Fruit fly (Drosophila melanogaster): ENCODE data around the gene Polr2C.

Polr2C gene

DNA sequence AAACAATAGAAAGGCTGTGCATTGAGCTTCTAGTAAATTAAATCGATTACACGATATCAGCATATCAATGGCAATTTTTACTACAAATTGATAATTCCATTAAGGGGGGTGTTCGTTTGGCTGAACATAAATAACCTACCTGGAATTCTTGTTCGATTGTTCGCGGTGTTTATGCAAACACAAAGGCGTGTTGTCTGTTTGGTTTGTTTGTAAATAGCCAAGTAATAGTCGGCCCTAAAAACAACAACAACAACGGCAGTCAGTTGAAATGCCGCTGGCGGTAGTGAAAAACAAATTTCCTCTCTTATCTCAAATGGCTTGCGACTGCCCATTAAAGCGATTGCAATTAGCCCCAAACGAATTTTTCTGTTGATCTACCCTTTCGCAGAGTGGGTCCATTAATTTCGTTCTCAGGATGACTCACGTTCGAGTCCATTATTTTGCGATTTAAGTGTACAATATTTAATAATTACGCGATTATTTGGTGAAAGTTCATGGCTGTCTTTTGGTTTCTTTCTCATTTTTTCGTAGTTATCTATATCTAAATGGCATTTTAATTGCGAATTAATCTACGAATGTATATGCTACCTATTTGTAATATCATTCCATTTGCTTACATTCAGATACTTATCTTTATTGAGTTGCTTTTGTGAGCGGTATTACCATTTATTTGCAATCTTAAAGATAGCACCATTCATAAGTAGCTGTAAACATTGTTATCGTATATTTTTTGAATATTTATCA, 5.7 kb downstream of the Polr2C start:
- TF ChIP-seq psq (GFP tag; optimal IDR thresholded peaks at IDR 0.05), result no peak
- no peak for TF ChIP-seq sage (GFP tag; optimal IDR thresholded peaks at IDR 0.05)
- TF ChIP-seq Sp1 (GFP tag; optimal IDR thresholded peaks at IDR 0.05), result peak; percentile 39
- TF ChIP-seq sv (GFP tag; optimal IDR thresholded peaks at IDR 0.05), result peak; percentile 14
- no peak for TF ChIP-seq Dif (GFP tag; optimal IDR thresholded peaks at IDR 0.05; ENCODE audit: partially characterized antibody)
- no peak for TF ChIP-seq Hr78 (GFP tag; optimal IDR thresholded peaks at IDR 0.05)
- no peak for TF ChIP-seq rgr (GFP tag; optimal IDR thresholded peaks at IDR 0.05)
- no peak for TF ChIP-seq Vsx2 (GFP tag; optimal IDR thresholded peaks at IDR 0.05; ENCODE audit: partially characterized antibody)
- TF ChIP-seq Abd-B (GFP tag; optimal IDR thresholded peaks at IDR 0.05), result no peak
- peak; percentile 41 for TF ChIP-seq HLH106 (tag; optimal IDR thresholded peaks at IDR 0.05)
- no peak for TF ChIP-seq Myc (optimal IDR thresholded peaks at IDR 0.05)
- TF ChIP-seq Jra (GFP tag; optimal IDR thresholded peaks at IDR 0.05), result no peak
- TF ChIP-seq tai (GFP tag; optimal IDR thresholded peaks at IDR 0.05), result no peak
- peak in 1 of 2 experiments; percentile 21 for TF ChIP-seq foxo (GFP tag; optimal IDR thresholded peaks at IDR 0.05)
- TF ChIP-seq N (GFP tag; optimal IDR thresholded peaks at IDR 0.05), result no peak
- no peak for TF ChIP-seq usp (GFP tag; optimal IDR thresholded peaks at IDR 0.05)
- no peak for TF ChIP-seq Hr83 (GFP tag; optimal IDR thresholded peaks at IDR 0.05; ENCODE audit: poor library complexity, severe bottlenecking)
- peak; percentile 13 for TF ChIP-seq ey (GFP tag; optimal IDR thresholded peaks at IDR 0.05)
- no peak for TF ChIP-seq Dfd (GFP tag; optimal IDR thresholded peaks at IDR 0.05)
- peak; percentile 30 for TF ChIP-seq brk (GFP tag; optimal IDR thresholded peaks at IDR 0.05)
- TF ChIP-seq lola (GFP tag; optimal IDR thresholded peaks at IDR 0.05), result no peak
- TF ChIP-seq OdsH (GFP tag; optimal IDR thresholded peaks at IDR 0.05), result peak; percentile 2
- no peak for TF ChIP-seq dl (GFP tag; optimal IDR thresholded peaks at IDR 0.05; ENCODE audit: insufficient read depth in 1 of 2, partially characterized antibody in 2 of 2)
- TF ChIP-seq br (GFP tag; optimal IDR thresholded peaks at IDR 0.05), result peak; percentile 56
- no peak for TF ChIP-seq Mio (GFP tag; optimal IDR thresholded peaks at IDR 0.05)
- TF ChIP-seq dmrt93B (GFP tag; optimal IDR thresholded peaks at IDR 0.05), result no peak
- TF ChIP-seq fru (GFP tag; optimal IDR thresholded peaks at IDR 0.05), result no peak
- TF ChIP-seq CG32264 (GFP tag; optimal IDR thresholded peaks at IDR 0.05), result no peak
- peak; percentile 41 for TF ChIP-seq h (GFP tag; optimal IDR thresholded peaks at IDR 0.05)

DNA sequence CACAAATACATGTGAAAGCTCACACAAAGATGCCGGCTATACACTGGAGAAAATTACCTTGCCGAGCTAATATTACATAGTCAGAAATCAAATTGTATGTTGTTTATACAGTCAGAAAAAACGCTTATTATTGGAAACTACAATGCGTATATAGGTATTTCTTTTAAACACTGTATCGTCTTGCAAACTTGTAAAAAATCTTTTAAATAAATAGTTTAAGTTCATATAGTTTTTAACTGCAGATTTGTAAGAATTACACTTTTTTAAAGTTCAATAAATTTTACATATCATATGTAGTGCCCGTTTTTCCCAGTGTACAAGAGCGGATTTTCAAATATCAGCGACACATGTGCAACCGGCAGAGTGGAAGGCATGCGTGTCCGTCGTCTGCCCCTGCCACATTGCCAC, 6.6 kb downstream of the Polr2C start:
- TF ChIP-seq brk (GFP tag; optimal IDR thresholded peaks at IDR 0.05) (peak; percentile 69), Dif (GFP tag; optimal IDR thresholded peaks at IDR 0.05; ENCODE audit: partially characterized antibody) (no peak), Abd-B (GFP tag; optimal IDR thresholded peaks at IDR 0.05) (no peak), jim (GFP tag; optimal IDR thresholded peaks at IDR 0.05) (no peak), sv (GFP tag; optimal IDR thresholded peaks at IDR 0.05) (peak; percentile 72), Myc (optimal IDR thresholded peaks at IDR 0.05) (no peak), Hr83 (GFP tag; optimal IDR thresholded peaks at IDR 0.05; ENCODE audit: poor library complexity, severe bottlenecking) (no peak), dl (GFP tag; optimal IDR thresholded peaks at IDR 0.05; ENCODE audit: insufficient read depth in 1 of 2, partially characterized antibody in 2 of 2) (no peak), usp (GFP tag; optimal IDR thresholded peaks at IDR 0.05) (no peak), Mio (GFP tag; optimal IDR thresholded peaks at IDR 0.05) (peak; percentile 8), Hnf4 (GFP tag; optimal IDR thresholded peaks at IDR 0.05) (peak; percentile 87), Rel (GFP tag; optimal IDR thresholded peaks at IDR 0.05) (peak; percentile 63), Rel (tag; optimal IDR thresholded peaks at IDR 0.05) (peak; percentile 26), dmrt93B (GFP tag; optimal IDR thresholded peaks at IDR 0.05) (peak; percentile 82), HLH106 (tag; optimal IDR thresholded peaks at IDR 0.05) (peak; percentile 91), tai (GFP tag; optimal IDR thresholded peaks at IDR 0.05) (peak; percentile 74), br (GFP tag; optimal IDR thresholded peaks at IDR 0.05) (peak; percentile 89), N (GFP tag; optimal IDR thresholded peaks at IDR 0.05) (no peak), Dfd (GFP tag; optimal IDR thresholded peaks at IDR 0.05) (peak; percentile 10), ey (GFP tag; optimal IDR thresholded peaks at IDR 0.05) (peak; percentile 92), pan (optimal IDR thresholded peaks at IDR 0.05) (no peak), CrebA (GFP tag; optimal IDR thresholded peaks at IDR 0.05; ENCODE audit: borderline replicate concordance) (no peak), rgr (GFP tag; optimal IDR thresholded peaks at IDR 0.05) (peak; percentile 92), sage (GFP tag; optimal IDR thresholded peaks at IDR 0.05) (peak; percentile 80), CG32264 (GFP tag; optimal IDR thresholded peaks at IDR 0.05) (peak; percentile 59), Vsx2 (GFP tag; optimal IDR thresholded peaks at IDR 0.05; ENCODE audit: partially characterized antibody) (no peak), psq (GFP tag; optimal IDR thresholded peaks at IDR 0.05) (peak; percentile 85), lola (GFP tag; optimal IDR thresholded peaks at IDR 0.05) (no peak), dsf (GFP tag; optimal IDR thresholded peaks at IDR 0.05; ENCODE audit: borderline replicate concordance) (peak; percentile 29), fru (GFP tag; optimal IDR thresholded peaks at IDR 0.05) (peak; percentile 93), h (GFP tag; optimal IDR thresholded peaks at IDR 0.05) (peak; percentile 91), foxo (GFP tag; optimal IDR thresholded peaks at IDR 0.05) (peak; percentile 15 to 94), Sp1 (GFP tag; optimal IDR thresholded peaks at IDR 0.05) (peak; percentile 92), Hr78 (GFP tag; optimal IDR thresholded peaks at IDR 0.05) (no peak), GATAd (GFP tag; optimal IDR thresholded peaks at IDR 0.05) (no peak), woc (GFP tag; optimal IDR thresholded peaks at IDR 0.05) (peak; percentile 65), OdsH (GFP tag; optimal IDR thresholded peaks at IDR 0.05) (peak; percentile 91), Jra (GFP tag; optimal IDR thresholded peaks at IDR 0.05) (peak; percentile 76), CG9705 (GFP tag; optimal IDR thresholded peaks at IDR 0.05) (peak; percentile 73)

All from whole organism, wandering third instar larva.